Fruit fly (Drosophila melanogaster) whole organism, embryonic: ENCODE measurements around the gene Cpr23B.

Experiments
- Blimp-1 ChIP-seq: fragments of 200-800 bp; sonication (Bioruptor generic); optimal IDR thresholded peaks from 3 replicates; lab custom pipeline; 2018; ENCODE audit warnings: missing biosample characterization, missing genetic modification characterization, mild to moderate bottlenecking, moderate library complexity, missing genetic modification reagents
- BtbVII ChIP-seq: fragments of 200-800 bp; sonication (Bioruptor generic); optimal IDR thresholded peaks from 3 replicates; lab custom pipeline; 2017; ENCODE audit warnings: missing biosample characterization, mild to moderate bottlenecking, missing genetic modification characterization
- CG1024 ChIP-seq: fragments of 200-800 bp; sonication (Bioruptor generic); IDR thresholded peaks from 2 replicates; pipeline ENCODE4 v1.3.6; 2022; ENCODE audit warnings: missing biosample characterization, missing genetic modification characterization
- CG10366 ChIP-seq: fragments of 200-800 bp; sonication (Bioruptor generic); IDR thresholded peaks from 2 replicates; pipeline ENCODE4 v1.3.6; 2022; ENCODE audit warnings: missing biosample characterization, missing genetic modification characterization
- CG11398 ChIP-seq: fragments of 200-800 bp; sonication (Bioruptor generic); optimal IDR thresholded peaks from 2 replicates; lab custom pipeline; 2016; ENCODE audit warnings: missing biosample characterization, missing genetic modification characterization
- CG12744 ChIP-seq: fragments of 200-800 bp; sonication (Bioruptor generic); optimal IDR thresholded peaks from 2 replicates; lab custom pipeline; 2016; ENCODE audit warnings: missing biosample characterization, missing genetic modification characterization
- CG13424 ChIP-seq: fragments of 200-800 bp; sonication (Bioruptor generic); optimal IDR thresholded peaks from 2 replicates; lab custom pipeline; 2019; ENCODE audit warnings: missing biosample characterization, mild to moderate bottlenecking, missing genetic modification characterization, moderate library complexity
- CG14710 ChIP-seq: fragments of 200-800 bp; sonication (Bioruptor generic); optimal IDR thresholded peaks from 3 replicates; lab custom pipeline; 2019; ENCODE audit warnings: missing biosample characterization, mild to moderate bottlenecking, missing genetic modification characterization, moderate library complexity
- CG1529 ChIP-seq: fragments of 200-800 bp; sonication (Bioruptor generic); optimal IDR thresholded peaks from 3 replicates; lab custom pipeline; 2018; ENCODE audit warnings: missing biosample characterization, missing genetic modification characterization
- CG1602 ChIP-seq: fragments of 200-800 bp; sonication (Bioruptor generic); optimal IDR thresholded peaks from 3 replicates; lab custom pipeline; 2016; ENCODE audit warnings: missing biosample characterization, missing genetic modification characterization
- CG17361 ChIP-seq: fragments of 200-800 bp; sonication (Bioruptor generic); IDR thresholded peaks from 3 replicates; pipeline ENCODE4 v1.3.6; 2022; ENCODE audit warnings: missing biosample characterization, missing genetic modification characterization
- CG17802 ChIP-seq: fragments of 200-800 bp; sonication (Bioruptor generic); optimal IDR thresholded peaks from 2 replicates; lab custom pipeline; 2018; ENCODE audit warnings: missing biosample characterization, mild to moderate bottlenecking, missing genetic modification characterization, moderate library complexity
- CG17912 ChIP-seq: fragments of 200-800 bp; sonication (Bioruptor generic); optimal IDR thresholded peaks from 2 replicates; lab custom pipeline; 2018; ENCODE audit warnings: missing biosample characterization, mild to moderate bottlenecking, missing genetic modification characterization
- CG18599 ChIP-seq: fragments of 200-800 bp; sonication (Bioruptor generic); optimal IDR thresholded peaks from 3 replicates; lab custom pipeline; 2017; ENCODE audit warnings: missing biosample characterization, missing genetic modification characterization, mild to moderate bottlenecking, moderate library complexity, missing genetic modification reagents
- CG2199 ChIP-seq: fragments of 200-800 bp; sonication (Bioruptor generic); IDR thresholded peaks from 3 replicates; pipeline ENCODE4 v1.3.6; 2022; ENCODE audit warnings: missing biosample characterization, missing genetic modification characterization
- CG31224 ChIP-seq: fragments of 200-800 bp; sonication (Bioruptor generic); IDR thresholded peaks from 2 replicates; pipeline ENCODE4 v1.3.6; 2022; ENCODE audit warnings: missing biosample characterization, missing genetic modification characterization
- CG31388 ChIP-seq: fragments of 200-800 bp; sonication (Bioruptor generic); optimal IDR thresholded peaks from 2 replicates; lab custom pipeline; 2016; ENCODE audit warnings: missing biosample characterization, missing genetic modification characterization
- CG43689 ChIP-seq: fragments of 200-800 bp; sonication (Bioruptor generic); IDR thresholded peaks from 2 replicates; pipeline ENCODE4 v1.3.6; 2022; ENCODE audit warnings: missing biosample characterization, missing genetic modification characterization
- CG6254 ChIP-seq: fragments of 200-800 bp; sonication (Bioruptor generic); optimal IDR thresholded peaks from 3 replicates; lab custom pipeline; 2017; ENCODE audit warnings: mild to moderate bottlenecking, missing biosample characterization, missing genetic modification reagents, missing genetic modification characterization
- CG9215 ChIP-seq: fragments of 200-800 bp; sonication (Bioruptor generic); IDR thresholded peaks from 2 replicates; pipeline ENCODE4 v1.3.6; 2022; ENCODE audit warnings: missing biosample characterization, missing genetic modification characterization
- CG9817 ChIP-seq: fragments of 200-800 bp; sonication (Bioruptor generic); optimal IDR thresholded peaks from 2 replicates; lab custom pipeline; 2018; ENCODE audit warnings: missing biosample characterization, mild to moderate bottlenecking, missing genetic modification characterization, moderate library complexity
- Dad ChIP-seq: fragments of 200-800 bp; sonication (Bioruptor generic); optimal IDR thresholded peaks from 3 replicates; lab custom pipeline; 2016; ENCODE audit warnings: missing biosample characterization, missing genetic modification characterization
- Dll ChIP-seq: fragments of 200-800 bp; sonication (Bioruptor generic); IDR thresholded peaks from 4 replicates; pipeline ENCODE4 v1.3.6; 2022; ENCODE audit warnings: missing biosample characterization, missing genetic modification characterization; ENCODE audit not compliant: partially characterized antibody
- Fer3 ChIP-seq: fragments of 200-800 bp; sonication (Bioruptor generic); optimal IDR thresholded peaks from 2 replicates; lab custom pipeline; 2018; ENCODE audit warnings: missing biosample characterization, mild to moderate bottlenecking, missing genetic modification characterization, moderate library complexity
- GATAe ChIP-seq: fragments of 200-800 bp; sonication (Bioruptor generic); conservative IDR thresholded peaks from 2 replicates; pipeline ENCODE4 v1.3.6; 2022; ENCODE audit warnings: missing biosample characterization, missing genetic modification characterization
- Hr39 ChIP-seq: fragments of >200 bp; optimal IDR thresholded peaks from 2 replicates; lab custom pipeline; 2017
- Kr ChIP-seq: fragments of 200-800 bp; sonication (Bioruptor generic); optimal IDR thresholded peaks from 2 replicates; lab custom pipeline; 2017; ENCODE audit warnings: missing biosample characterization, mild to moderate bottlenecking, missing genetic modification characterization
- NC2β ChIP-seq: fragments of 200-800 bp; sonication (Bioruptor generic); optimal IDR thresholded peaks from 2 replicates; lab custom pipeline; 2016; ENCODE audit warnings: missing biosample characterization, missing genetic modification characterization
- Nf-YB ChIP-seq: fragments of 200-800 bp; sonication (Bioruptor generic); optimal IDR thresholded peaks from 3 replicates; lab custom pipeline; 2019; ENCODE audit warnings: missing biosample characterization, mild to moderate bottlenecking, missing genetic modification characterization, moderate library complexity
- Sry-δ ChIP-seq: fragments of 200-800 bp; sonication (Bioruptor generic); optimal IDR thresholded peaks from 2 replicates; lab custom pipeline; 2016; ENCODE audit warnings: missing biosample characterization, missing genetic modification characterization
- abd-A ChIP-seq: fragments of 200-800 bp; sonication (Bioruptor generic); optimal IDR thresholded peaks from 3 replicates; lab custom pipeline; 2019; ENCODE audit warnings: missing biosample characterization, mild to moderate bottlenecking, missing genetic modification characterization, moderate library complexity
- ara ChIP-seq: fragments of 200-800 bp; sonication (Bioruptor generic); IDR thresholded peaks from 2 replicates; pipeline ENCODE4 v1.3.6; 2022; ENCODE audit warnings: missing biosample characterization, missing genetic modification characterization
- bsh ChIP-seq, 2 experiments: fragments of 200-800 bp; sonication (Bioruptor generic); optimal IDR thresholded peaks; 2 replicates each; lab custom pipeline; 2017 to 2018; ENCODE audit warnings: mild to moderate bottlenecking in 2 of 2, missing biosample characterization in 2 of 2, missing genetic modification characterization in 2 of 2, moderate library complexity in 1 of 2
- chn ChIP-seq: fragments of 200-800 bp; sonication (Bioruptor generic); optimal IDR thresholded peaks from 2 replicates; lab custom pipeline; 2016; ENCODE audit warnings: missing biosample characterization, missing genetic modification characterization
- crp ChIP-seq, 2 experiments: fragments of 200-800 bp; sonication (Bioruptor generic); optimal IDR thresholded peaks; 2 replicates in 1 of 2; 3 replicates in 1 of 2; lab custom pipeline; 2017; ENCODE audit warnings: missing biosample characterization in 2 of 2, missing genetic modification characterization in 2 of 2, mild to moderate bottlenecking in 1 of 2, moderate library complexity in 1 of 2
- disco-r ChIP-seq: fragments of 200-800 bp; sonication (Bioruptor generic); optimal IDR thresholded peaks from 2 replicates; lab custom pipeline; 2016; ENCODE audit warnings: missing biosample characterization, missing genetic modification characterization
- emc ChIP-seq: fragments of 200-800 bp; sonication (Bioruptor generic); optimal IDR thresholded peaks from 2 replicates; lab custom pipeline; 2016; ENCODE audit warnings: missing biosample characterization, missing genetic modification characterization
- esg ChIP-seq: fragments of 200-800 bp; sonication (Bioruptor generic); conservative IDR thresholded peaks from 2 replicates; pipeline ENCODE4 v1.3.6; 2022; ENCODE audit warnings: missing biosample characterization, missing genetic modification characterization
- gcm ChIP-seq: fragments of 200-800 bp; sonication (Bioruptor generic); optimal IDR thresholded peaks from 2 replicates; lab custom pipeline; 2019; ENCODE audit warnings: missing biosample characterization, mild to moderate bottlenecking, missing genetic modification characterization, moderate library complexity
- h ChIP-seq: fragments of >200 bp; optimal IDR thresholded peaks from 2 replicates; lab custom pipeline; 2017
- lola ChIP-seq, 3 experiments: fragments of >200 bp in 2 of 3; fragments of 200-800 bp in 1 of 3; sonication (Bioruptor generic) in 1 of 3; optimal IDR thresholded peaks; 2 replicates each; lab custom pipeline; 2017 to 2019; ENCODE audit warnings: missing biosample characterization in 3 of 3, missing genetic modification characterization in 3 of 3, mild to moderate bottlenecking in 1 of 3, moderate library complexity in 1 of 3
- lov ChIP-seq, 2 experiments: fragments of 200-800 bp in 1 of 2; fragments of >200 bp in 1 of 2; sonication (Bioruptor generic) in 1 of 2; IDR thresholded peaks in 1 of 2; optimal IDR thresholded peaks in 1 of 2; 2 replicates in 1 of 2; 3 replicates in 1 of 2; pipeline versions ENCODE4 v1.3.6 to Lab custom; 2017 to 2022; ENCODE audit warnings: missing biosample characterization in 1 of 2, missing genetic modification characterization in 1 of 2
- otp ChIP-seq: fragments of 200-800 bp; sonication (Bioruptor generic); IDR thresholded peaks from 3 replicates; pipeline ENCODE4, ENCODE4 v1.3.6; 2022; ENCODE audit warnings: missing biosample characterization, missing genetic modification characterization
- pb ChIP-seq: fragments of 200-800 bp; sonication (Bioruptor generic); optimal IDR thresholded peaks from 3 replicates; lab custom pipeline; 2016; ENCODE audit warnings: missing biosample characterization, missing genetic modification characterization
- sens ChIP-seq: fragments of 200-800 bp; sonication (Bioruptor generic); peaks from one replicate; lab custom pipeline; 2016; ENCODE audit warnings: missing biosample characterization, missing genetic modification characterization
- seq ChIP-seq: fragments of 200-800 bp; sonication (Bioruptor generic); IDR thresholded peaks from 2 replicates; pipeline ENCODE4 v1.3.6; 2022; ENCODE audit warnings: missing biosample characterization, missing genetic modification characterization
- shn ChIP-seq: fragments of 200-800 bp; sonication (Bioruptor generic); optimal IDR thresholded peaks from 3 replicates; lab custom pipeline; 2016; ENCODE audit warnings: missing biosample characterization, missing genetic modification characterization
- sim ChIP-seq: fragments of 200-800 bp; sonication (Bioruptor generic); IDR thresholded peaks from 2 replicates; pipeline ENCODE4 v1.3.6; 2022; ENCODE audit warnings: missing biosample characterization, missing genetic modification characterization
- unc-4 ChIP-seq: fragments of 200-800 bp; sonication (Bioruptor generic); IDR thresholded peaks from 2 replicates; pipeline ENCODE4 v1.3.6; 2022; ENCODE audit warnings: missing biosample characterization, missing genetic modification characterization; ENCODE audit not compliant: partially characterized antibody

Cpr23B gene

DNA sequence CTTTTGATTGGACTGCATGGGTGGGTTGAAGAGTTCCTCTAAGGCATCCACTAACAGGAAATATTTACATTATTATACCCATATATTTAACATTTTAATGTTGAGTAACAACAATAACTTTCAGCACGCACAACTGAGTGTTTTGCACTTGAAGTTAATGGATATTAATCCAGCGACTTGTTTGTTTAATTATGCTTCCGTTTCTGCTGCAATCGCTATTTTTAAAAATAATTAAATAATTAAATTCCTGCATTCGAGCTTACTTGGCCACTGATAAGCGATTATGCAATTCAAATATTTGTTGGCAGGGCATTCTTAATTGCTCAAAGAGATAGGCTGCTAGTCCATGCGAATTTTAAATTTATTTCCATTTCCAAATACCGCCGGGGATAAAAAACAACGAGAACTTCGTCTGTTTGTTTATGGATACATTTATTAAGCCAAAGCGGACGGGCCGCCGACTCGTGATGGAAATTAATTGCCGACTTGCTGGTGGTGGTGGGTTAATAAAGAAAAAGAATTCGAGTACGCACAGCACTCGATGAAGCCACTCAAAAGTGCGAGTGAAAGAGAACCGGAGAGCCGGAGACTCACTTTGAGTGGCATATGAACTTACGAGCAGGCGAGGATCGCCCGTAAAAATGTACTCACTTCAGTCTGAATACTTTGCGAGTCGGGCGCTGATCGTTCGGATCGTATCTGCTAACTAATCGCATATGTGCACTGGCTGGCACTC is 23.8 kb downstream of the Cpr23B start (continued):
- TF ChIP-seq Fer3 (no peak), lola (GFP tag; optimal IDR thresholded peaks at IDR 0.05; lab: Kevin White, UChicago) (peak in 1 of 3 experiments; percentile 1), CG31224 (no peak), CG43689 (GFP tag; lab: Robert Waterston, UW) (no peak), NC2β (GFP tag; lab: Kevin White, UChicago) (no peak), CG17361 (0 out of 3 replicates have a peak, but pooled peaks have one; percentile 28), CG18599 (peak; percentile 71), bsh (GFP tag; optimal IDR thresholded peaks at IDR 0.05; lab: Kevin White, UChicago) (peak; percentile 7 to 55), seq (GFP tag; lab: Robert Waterston, UW) (no peak), CG17802 (no peak), Nf-YB (GFP tag; lab: Kevin White, UChicago) (no peak), esg (GFP tag; lab: Robert Waterston, UW) (no peak), crp (GFP tag; optimal IDR thresholded peaks at IDR 0.05; lab: Kevin White, UChicago) (no peak), CG12744 (no peak), emc (GFP tag; lab: Kevin White, UChicago) (no peak), CG1529 (no peak), Dad (GFP tag; lab: Kevin White, UChicago) (no peak), CG9817 (no peak), chn (no peak), Sry-δ (GFP tag; lab: Kevin White, UChicago) (no peak), shn (no peak), GATAe (no peak), Hr39 (lab: Kevin White, UChicago) (no peak), CG13424 (tag; lab: Kevin White, UChicago) (no peak), lov (optimal IDR thresholded peaks at IDR 0.05; lab: Kevin White, UChicago) (no peak), lov (GFP tag; IDR thresholded peaks at IDR 0.05; lab: Robert Waterston, UW) (no peak), CG9215 (no peak), Kr (GFP tag; lab: Kevin White, UChicago) (no peak), CG1024 (0 out of 2 replicates have a peak, but pooled peaks have one; percentile 7), CG14710 (no peak), CG11398 (GFP tag; lab: Kevin White, UChicago) (no peak), sim (GFP tag; lab: Robert Waterston, UW) (no peak), BtbVII (GFP tag; lab: Kevin White, UChicago) (peak; percentile 20), CG10366 (no peak), pb (GFP tag; lab: Kevin White, UChicago) (no peak), CG6254 (GFP tag; lab: Kevin White, UChicago) (no peak), CG1602 (GFP tag; lab: Kevin White, UChicago) (no peak), h (lab: Kevin White, UChicago) (no peak)

DNA sequence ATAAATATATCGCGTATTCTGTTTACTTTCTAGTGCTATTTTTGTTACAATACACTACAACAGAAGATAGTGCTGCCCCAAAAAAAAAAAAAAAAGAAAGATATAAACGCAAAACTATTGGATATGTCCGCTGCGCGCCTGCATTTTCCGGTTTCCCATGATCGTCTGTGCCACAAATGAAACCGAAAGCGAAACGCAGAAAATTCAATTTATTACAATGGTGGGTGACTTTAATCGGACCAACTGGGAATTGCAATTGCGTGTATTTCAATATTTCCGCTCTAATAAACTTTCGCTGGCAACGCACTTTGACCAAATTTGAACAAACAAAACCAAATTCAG is 24.4 kb downstream of the Cpr23B start:
- TF ChIP-seq abd-A (tag; lab: Kevin White, UChicago) = no peak
- no peak for TF ChIP-seq ara
- peak; percentile 90 for TF ChIP-seq Blimp-1
- peak; percentile 5 for TF ChIP-seq CG11398 (GFP tag; lab: Kevin White, UChicago)
- peak; percentile 1; the same call in 1 of the 3 replicates for TF ChIP-seq otp
- TF ChIP-seq Dll = 0 out of 4 replicates have a peak, but pooled peaks have one; percentile 9
- no peak for TF ChIP-seq CG31388
- TF ChIP-seq sens = peak; percentile 68
- peak; percentile 12; the same call in 1 of the 2 replicates for TF ChIP-seq unc-4 (GFP tag; lab: Robert Waterston, UW)
- no peak for TF ChIP-seq CG17912 (GFP tag; lab: Kevin White, UChicago)
- 0 out of 3 replicates have a peak, but pooled peaks have one; percentile 36 for TF ChIP-seq CG2199 (GFP tag; lab: Robert Waterston, UW)
- TF ChIP-seq disco-r (GFP tag; lab: Kevin White, UChicago) = no peak
- no peak for TF ChIP-seq gcm (GFP tag; lab: Kevin White, UChicago)
